Worm (Caenorhabditis elegans) whole organism, L4/young adult: Measurements from ENCODE around the gene F20C5.11.

ENCODE experiments used
- W03F9.2 ChIP-seq: fragments of 150-350 bp; optimal IDR thresholded peaks from 2 replicates; lab custom pipeline; 2014; ENCODE audit warnings: missing biosample characterization, missing genetic modification characterization
- dao-5 ChIP-seq: sonication (generic microtip); optimal IDR thresholded peaks from 2 replicates; lab custom pipeline; 2016; ENCODE audit warnings: missing genotype, missing genetic modification characterization, moderate library complexity, missing compliant biosample characterization

ce11 chrIV:8725345-8725744, 36.5 kb downstream of the F20C5.11 start, which contains the start of gene pgm-3:
- TF ChIP-seq dao-5 (tag; lab: Kevin White, UChicago), result no peak
- TF ChIP-seq W03F9.2 (tag; lab: Kevin White, UChicago), result no peak
